Fruit fly (Drosophila melanogaster): ENCODE data around the gene CG13248.

The CG13248 gene

dm6 chr3L:20403493-20404379 lies 6.6 kb downstream of the CG13248 start:
- TF ChIP-seq CG8301 (tag; optimal IDR thresholded peaks at IDR 0.05) (peak; percentile 58), CG15710 (tag; optimal IDR thresholded peaks at IDR 0.05) (peak; percentile 69), CG34367 (tag; optimal IDR thresholded peaks at IDR 0.05) (peak; percentile 57), fd96Ca (GFP tag; IDR thresholded peaks at IDR 0.05) (no peak), gl (tag; optimal IDR thresholded peaks at IDR 0.05) (peak; percentile 26), CG14655 (GFP tag; optimal IDR thresholded peaks at IDR 0.05) (peak; percentile 68), CG13204 (GFP tag; optimal IDR thresholded peaks at IDR 0.05) (peak; percentile 20), D1 (tag; optimal IDR thresholded peaks at IDR 0.05) (peak; percentile 31), Pif1A (GFP tag; optimal IDR thresholded peaks at IDR 0.05) (peak; percentile 64), Ets98B (GFP tag; IDR thresholded peaks at IDR 0.05) (no peak), CG12605 (GFP tag; IDR thresholded peaks at IDR 0.05) (no peak), EcR (GFP tag; optimal IDR thresholded peaks at IDR 0.05) (peak; percentile 64), CG32121 (GFP tag; IDR thresholded peaks at IDR 0.05) (no peak), CG4496 (GFP tag; IDR thresholded peaks at IDR 0.05) (peak; percentile 32; the same call in 2 of the 3 replicates), rn (GFP tag; IDR thresholded peaks at IDR 0.05) (no peak), Snoo (tag; optimal IDR thresholded peaks at IDR 0.05) (peak; percentile 75), CG17806 (tag; optimal IDR thresholded peaks at IDR 0.05) (peak; percentile 52), Pif1B (GFP tag; optimal IDR thresholded peaks at IDR 0.05) (peak; percentile 40), CG8159 (tag; optimal IDR thresholded peaks at IDR 0.05) (peak; percentile 77), CG9948 (tag; optimal IDR thresholded peaks at IDR 0.05) (peak; percentile 67), CG10348 (GFP tag; IDR thresholded peaks at IDR 0.05) (no peak)

DNA sequence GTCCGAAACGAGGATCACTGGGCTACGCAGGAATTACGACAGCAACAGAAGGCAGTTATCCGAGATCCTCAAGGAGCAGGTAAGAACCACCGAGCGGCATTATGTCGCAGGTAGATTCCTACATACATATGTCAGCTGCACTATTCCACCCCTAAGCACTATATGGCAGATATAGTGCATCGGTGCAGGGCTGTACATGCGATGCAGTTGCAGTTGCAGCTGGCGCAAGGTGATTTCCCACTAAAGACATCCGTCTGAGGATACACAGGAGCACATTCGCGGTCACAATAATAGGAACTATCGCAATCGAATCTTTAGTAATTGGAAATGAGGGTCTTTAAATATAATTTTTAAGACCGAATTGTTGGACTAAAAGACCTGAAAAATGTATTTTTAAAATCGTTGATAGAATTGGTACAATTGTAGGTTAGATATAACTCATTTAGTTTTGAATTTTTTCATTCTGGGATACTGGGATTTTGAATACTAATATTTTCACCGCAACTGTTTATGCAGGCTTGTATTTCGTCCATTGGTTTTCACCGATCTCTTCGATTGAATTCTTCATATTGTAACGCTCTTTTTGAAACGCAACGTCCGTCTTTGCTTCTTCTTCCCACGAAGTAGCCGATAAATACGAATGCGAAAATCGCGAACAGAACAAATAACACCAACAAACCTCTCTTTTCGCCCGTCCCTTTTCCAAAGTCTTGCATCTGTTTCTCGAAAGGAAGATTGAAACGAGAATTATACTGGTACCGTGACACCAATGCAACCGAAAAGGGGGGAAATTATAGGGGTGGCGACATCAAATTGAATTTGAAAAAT lies 7.5 kb downstream of the CG13248 start:
- TF ChIP-seq CG4496 (GFP tag; IDR thresholded peaks at IDR 0.05) (no peak), CG14655 (GFP tag; optimal IDR thresholded peaks at IDR 0.05) (no peak), CG13204 (GFP tag; optimal IDR thresholded peaks at IDR 0.05) (peak; percentile 12), CG15710 (tag; optimal IDR thresholded peaks at IDR 0.05) (peak; percentile 84), EcR (GFP tag; optimal IDR thresholded peaks at IDR 0.05) (no peak), D1 (tag; optimal IDR thresholded peaks at IDR 0.05) (peak; percentile 20), CG34367 (tag; optimal IDR thresholded peaks at IDR 0.05) (peak; percentile 79), rn (GFP tag; IDR thresholded peaks at IDR 0.05) (no peak), Snoo (tag; optimal IDR thresholded peaks at IDR 0.05) (peak; percentile 34), gl (tag; optimal IDR thresholded peaks at IDR 0.05) (peak; percentile 76), CG8301 (tag; optimal IDR thresholded peaks at IDR 0.05) (no peak), Ets98B (GFP tag; IDR thresholded peaks at IDR 0.05) (no peak), Pif1B (GFP tag; optimal IDR thresholded peaks at IDR 0.05) (peak; percentile 54), CG9948 (tag; optimal IDR thresholded peaks at IDR 0.05) (peak; percentile 80), Pif1A (GFP tag; optimal IDR thresholded peaks at IDR 0.05) (peak; percentile 54), CG12605 (GFP tag; IDR thresholded peaks at IDR 0.05) (no peak), CG8159 (tag; optimal IDR thresholded peaks at IDR 0.05) (peak; percentile 90), fd96Ca (GFP tag; IDR thresholded peaks at IDR 0.05) (no peak), CG17806 (tag; optimal IDR thresholded peaks at IDR 0.05) (peak; percentile 74), CG32121 (GFP tag; IDR thresholded peaks at IDR 0.05) (no peak), CG10348 (GFP tag; IDR thresholded peaks at IDR 0.05) (no peak)

DNA sequence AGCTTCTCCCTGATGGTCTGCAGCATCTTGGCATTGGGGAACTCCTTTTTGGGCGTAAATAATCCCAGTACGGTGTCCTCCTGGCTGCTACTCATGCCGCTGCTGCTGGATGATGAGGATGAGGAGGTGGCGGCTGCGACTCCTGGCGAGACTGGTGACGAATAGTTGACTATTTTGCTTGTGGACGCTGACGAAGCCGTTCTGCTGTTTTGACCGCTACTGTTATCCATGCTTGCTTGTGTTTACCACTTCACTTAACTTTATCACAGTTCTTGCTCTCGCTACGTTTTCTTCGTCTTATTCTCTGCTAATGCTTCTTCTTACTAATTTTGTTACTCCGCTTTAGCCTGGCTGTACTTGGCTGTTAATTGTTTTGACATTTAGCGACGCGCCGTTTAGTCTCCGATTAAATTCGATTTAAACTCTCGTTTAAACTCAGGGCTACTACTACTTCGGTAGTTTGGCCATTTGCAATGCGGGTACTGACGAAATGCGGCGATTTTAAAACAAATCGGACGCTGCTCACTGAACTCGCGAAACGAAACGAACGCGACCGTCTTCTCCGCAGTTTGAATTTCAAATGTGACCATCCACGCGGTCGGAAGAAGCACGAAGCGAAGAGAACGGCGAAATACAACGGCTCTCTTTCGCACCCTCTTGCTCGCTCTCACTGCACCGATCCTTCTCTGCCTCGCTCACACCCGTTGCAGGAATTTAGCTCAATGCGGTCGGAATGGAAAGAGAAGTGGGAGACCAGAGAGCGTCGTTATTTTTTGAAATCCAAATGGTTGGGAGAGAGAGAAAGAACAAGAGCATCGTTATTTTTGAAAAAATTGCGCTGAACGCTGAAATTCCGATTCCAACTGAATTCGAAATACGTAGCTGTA lies 9.1 kb downstream of the CG13248 start, which contains the start of gene trbl:
Gene trbl, minus strand, starts transcription at position 584 of the 887 bp plus-strand sequence.
- TF ChIP-seq fd96Ca (GFP tag; IDR thresholded peaks at IDR 0.05), result peak; percentile 29; the same call in 1 of the 3 replicates
- TF ChIP-seq Ets98B (GFP tag; IDR thresholded peaks at IDR 0.05), result peak; percentile 42; the same call in 1 of the 2 replicates
- TF ChIP-seq CG15710 (tag; optimal IDR thresholded peaks at IDR 0.05), result no peak
- TF ChIP-seq CG9948 (tag; optimal IDR thresholded peaks at IDR 0.05), result no peak
- no peak for TF ChIP-seq CG17806 (tag; optimal IDR thresholded peaks at IDR 0.05)
- no peak for TF ChIP-seq CG8159 (tag; optimal IDR thresholded peaks at IDR 0.05)
- TF ChIP-seq CG12605 (GFP tag; IDR thresholded peaks at IDR 0.05), result peak; percentile 59
- peak; percentile 52 for TF ChIP-seq EcR (GFP tag; optimal IDR thresholded peaks at IDR 0.05)
- no peak for TF ChIP-seq D1 (tag; optimal IDR thresholded peaks at IDR 0.05)
- peak; percentile 4 for TF ChIP-seq Pif1B (GFP tag; optimal IDR thresholded peaks at IDR 0.05)
- peak; percentile 28 for TF ChIP-seq CG13204 (GFP tag; optimal IDR thresholded peaks at IDR 0.05)
- peak; percentile 31; the same call in 1 of the 2 replicates for TF ChIP-seq CG32121 (GFP tag; IDR thresholded peaks at IDR 0.05)
- TF ChIP-seq CG10348 (GFP tag; IDR thresholded peaks at IDR 0.05), result no peak
- TF ChIP-seq CG14655 (GFP tag; optimal IDR thresholded peaks at IDR 0.05), result no peak
- peak; percentile 74; the same call in 2 of the 3 replicates for TF ChIP-seq CG4496 (GFP tag; IDR thresholded peaks at IDR 0.05)
- no peak for TF ChIP-seq Pif1A (GFP tag; optimal IDR thresholded peaks at IDR 0.05)
- peak; percentile 25 for TF ChIP-seq Snoo (tag; optimal IDR thresholded peaks at IDR 0.05)

- TF ChIP-seq CG4496 (GFP tag; IDR thresholded peaks at IDR 0.05) (0 out of 3 replicates have a peak, but pooled peaks have one; percentile 13), CG17806 (tag; optimal IDR thresholded peaks at IDR 0.05) (no peak)
Measured at dm6 chr3L:20400515-20400914, 9.9 kb downstream of the CG13248 start.

All from whole organism, pupa.